Worm (Caenorhabditis elegans) whole organism, L3 larva: ENCODE results near the gene col-132.

ENCODE experiments used
- R02D3.7 ChIP-seq: fragments of 150-350 bp; optimal IDR thresholded peaks from 2 replicates; lab custom pipeline; 2014; ENCODE audit warnings: missing biosample characterization, missing genetic modification characterization
- ZK546.5 ChIP-seq: sonication (generic microtip); optimal IDR thresholded peaks from 2 replicates; lab custom pipeline; 2017; ENCODE audit warnings: missing biosample characterization, missing genetic modification characterization
- aly-2 ChIP-seq: fragments of 150-350 bp; optimal IDR thresholded peaks from 2 replicates; lab custom pipeline; 2014; ENCODE audit warnings: missing biosample characterization, missing genetic modification characterization
- ama-1 ChIP-seq: fragments of 150-350 bp; optimal IDR thresholded peaks from 2 replicates; lab custom pipeline; 2018
- ceh-16 ChIP-seq: sonication (generic microtip); optimal IDR thresholded peaks from 2 replicates; lab custom pipeline; 2017; ENCODE audit warnings: missing biosample characterization, missing genetic modification characterization
- ceh-28 ChIP-seq: fragments of 150-350 bp; optimal IDR thresholded peaks from 2 replicates; lab custom pipeline; 2014; ENCODE audit warnings: missing biosample characterization, missing genetic modification reagents, missing genetic modification characterization
- ceh-82 ChIP-seq: fragments of 150-350 bp; optimal IDR thresholded peaks from 2 replicates; lab custom pipeline; 2014; ENCODE audit warnings: missing biosample characterization, missing genetic modification characterization
- ceh-9 ChIP-seq: sonication (generic microtip); optimal IDR thresholded peaks from 2 replicates; lab custom pipeline; 2018; ENCODE audit warnings: missing biosample characterization, missing genetic modification characterization
- daf-12 ChIP-seq: fragments of 150-350 bp; optimal IDR thresholded peaks from 2 replicates; lab custom pipeline; 2014; ENCODE audit warnings: missing biosample characterization, missing genetic modification reagents, missing genetic modification characterization
- egl-27 ChIP-seq: sonication (generic microtip); optimal IDR thresholded peaks from 4 replicates; lab custom pipeline; 2017; ENCODE audit warnings: missing biosample characterization, missing genetic modification reagents, missing genetic modification characterization
- egl-5 ChIP-seq: fragments of 150-350 bp; optimal IDR thresholded peaks from 2 replicates; lab custom pipeline; 2017; ENCODE audit warnings: missing biosample characterization, missing genetic modification reagents, missing genetic modification characterization, inconsistent platforms
- elt-1 ChIP-seq: fragments of 150-350 bp; optimal IDR thresholded peaks from 2 replicates; lab custom pipeline; 2014; ENCODE audit warnings: missing biosample characterization, missing genetic modification characterization
- elt-2 ChIP-seq: sonication (generic microtip); optimal IDR thresholded peaks from 2 replicates; lab custom pipeline; 2016; ENCODE audit warnings: missing genetic modification reagents, mild to moderate bottlenecking, missing genetic modification characterization, missing compliant biosample characterization
- elt-3 ChIP-seq, 3 experiments: fragments of 150-350 bp in 1 of 3; sonication (generic microtip) in 2 of 3; optimal IDR thresholded peaks; 2 replicates in 2 of 3; 4 replicates in 1 of 3; lab custom pipeline; 2014 to 2017; ENCODE audit warnings: missing biosample characterization in 3 of 3, missing genetic modification characterization in 3 of 3
- eor-1 ChIP-seq, 2 experiments: fragments of 150-350 bp; optimal IDR thresholded peaks; 2 replicates each; lab custom pipeline; 2014 to 2018; ENCODE audit warnings: missing biosample characterization in 2 of 2, missing genetic modification characterization in 2 of 2
- fkh-10 ChIP-seq: sonication (generic microtip); optimal IDR thresholded peaks from 2 replicates; lab custom pipeline; 2017; ENCODE audit warnings: missing biosample characterization, missing genetic modification reagents, missing genetic modification characterization
- fkh-2 ChIP-seq: fragments of 150-350 bp; optimal IDR thresholded peaks from 2 replicates; lab custom pipeline; 2014; ENCODE audit warnings: missing biosample characterization, missing genetic modification reagents, missing genetic modification characterization
- fos-1 ChIP-seq: fragments of 150-350 bp; optimal IDR thresholded peaks from 2 replicates; lab custom pipeline; 2014; ENCODE audit warnings: missing biosample characterization, missing genetic modification characterization
- jun-1 ChIP-seq: fragments of 150-350 bp; optimal IDR thresholded peaks from 2 replicates; lab custom pipeline; 2014; ENCODE audit warnings: missing biosample characterization, missing genetic modification reagents, missing genetic modification characterization
- lin-15B ChIP-seq: fragments of 150-350 bp; optimal IDR thresholded peaks from 2 replicates; lab custom pipeline; 2014; ENCODE audit warnings: missing biosample characterization, missing genetic modification characterization
- lin-39 ChIP-seq: fragments of 150-350 bp; optimal IDR thresholded peaks from 2 replicates; lab custom pipeline; 2018; ENCODE audit warnings: missing biosample characterization, missing genetic modification reagents, missing genetic modification characterization
- lsy-12 ChIP-seq: sonication (generic microtip); optimal IDR thresholded peaks from 2 replicates; lab custom pipeline; 2016; ENCODE audit warnings: mild to moderate bottlenecking, missing genetic modification characterization, missing compliant biosample characterization
- mdl-1 ChIP-seq: fragments of 150-350 bp; optimal IDR thresholded peaks from 2 replicates; lab custom pipeline; 2014; ENCODE audit warnings: missing biosample characterization, missing genetic modification characterization
- mml-1 ChIP-seq: fragments of 150-350 bp; sonication (generic microtip); optimal IDR thresholded peaks from 3 replicates; lab custom pipeline; 2014; ENCODE audit warnings: missing biosample characterization, missing genetic modification characterization
- nfya-1 ChIP-seq: sonication (generic microtip); optimal IDR thresholded peaks from 2 replicates; lab custom pipeline; 2017; ENCODE audit warnings: missing genetic modification characterization, mild to moderate bottlenecking, missing compliant biosample characterization, antibody characterized with exemption, moderate library complexity; ENCODE audit not compliant: insufficient read depth
- nhr-11 ChIP-seq: fragments of 150-350 bp; optimal IDR thresholded peaks from 2 replicates; lab custom pipeline; 2014; ENCODE audit warnings: missing biosample characterization, missing genetic modification characterization
- nhr-12 ChIP-seq: fragments of 150-350 bp; optimal IDR thresholded peaks from 2 replicates; lab custom pipeline; 2014; ENCODE audit warnings: missing biosample characterization, missing genetic modification characterization
- nhr-23 ChIP-seq: fragments of 150-350 bp; optimal IDR thresholded peaks from 2 replicates; lab custom pipeline; 2014; ENCODE audit warnings: missing biosample characterization, missing genetic modification reagents, missing genetic modification characterization
- nhr-237 ChIP-seq: fragments of 150-350 bp; optimal IDR thresholded peaks from 2 replicates; lab custom pipeline; 2014; ENCODE audit warnings: missing biosample characterization, missing genetic modification characterization
- nhr-25 ChIP-seq: sonication (generic microtip); optimal IDR thresholded peaks from 2 replicates; lab custom pipeline; 2017; ENCODE audit warnings: missing biosample characterization, missing genetic modification characterization
- nhr-28 ChIP-seq: fragments of 150-350 bp; optimal IDR thresholded peaks from 2 replicates; lab custom pipeline; 2014; ENCODE audit warnings: missing biosample characterization, missing genetic modification characterization
- nhr-43 ChIP-seq: sonication (generic microtip); optimal IDR thresholded peaks from 2 replicates; lab custom pipeline; 2016; ENCODE audit warnings: mild to moderate bottlenecking, missing genetic modification characterization, missing compliant biosample characterization; ENCODE audit not compliant: poor library complexity, severe bottlenecking
- nhr-67 ChIP-seq: fragments of 150-350 bp; optimal IDR thresholded peaks from 2 replicates; lab custom pipeline; 2014; ENCODE audit warnings: missing biosample characterization, missing genetic modification characterization
- nhr-77 ChIP-seq: fragments of 150-350 bp; optimal IDR thresholded peaks from 2 replicates; lab custom pipeline; 2014; ENCODE audit warnings: missing biosample characterization, missing genetic modification characterization
- pha-4 ChIP-seq: fragments of 150-350 bp; optimal IDR thresholded peaks from 2 replicates; lab custom pipeline; 2014; ENCODE audit warnings: missing biosample characterization, missing genetic modification reagents, missing genetic modification characterization
- pqm-1 ChIP-seq: fragments of 150-350 bp; optimal IDR thresholded peaks from 2 replicates; lab custom pipeline; 2017; ENCODE audit warnings: missing biosample characterization, missing genetic modification characterization, inconsistent platforms
- skn-1 ChIP-seq: fragments of 150-350 bp; optimal IDR thresholded peaks from 2 replicates; lab custom pipeline; 2014; ENCODE audit warnings: missing biosample characterization, missing genetic modification characterization
- snpc-4 ChIP-seq: fragments of 150-350 bp; optimal IDR thresholded peaks from 2 replicates; lab custom pipeline; 2014; ENCODE audit warnings: missing biosample characterization, missing genetic modification characterization
- tbx-2 ChIP-seq: sonication (generic microtip); optimal IDR thresholded peaks from 2 replicates; lab custom pipeline; 2016; ENCODE audit warnings: mild to moderate bottlenecking, missing genetic modification characterization, missing compliant biosample characterization
- unc-39 ChIP-seq: sonication (generic microtip); optimal IDR thresholded peaks from 4 replicates; lab custom pipeline; 2017; ENCODE audit warnings: missing biosample characterization, missing genetic modification characterization
- unc-62 ChIP-seq: fragments of 150-350 bp; sonication (generic microtip); optimal IDR thresholded peaks from 4 replicates; lab custom pipeline; 2014; ENCODE audit warnings: missing biosample characterization, missing genetic modification reagents, missing genetic modification characterization
- zag-1 ChIP-seq: fragments of 150-350 bp; optimal IDR thresholded peaks from 2 replicates; lab custom pipeline; 2014; ENCODE audit warnings: missing biosample characterization, missing genetic modification characterization
- ztf-11 ChIP-seq: fragments of 150-350 bp; optimal IDR thresholded peaks from 2 replicates; lab custom pipeline; 2014; ENCODE audit warnings: missing biosample characterization, missing genetic modification characterization

Gene col-132

DNA sequence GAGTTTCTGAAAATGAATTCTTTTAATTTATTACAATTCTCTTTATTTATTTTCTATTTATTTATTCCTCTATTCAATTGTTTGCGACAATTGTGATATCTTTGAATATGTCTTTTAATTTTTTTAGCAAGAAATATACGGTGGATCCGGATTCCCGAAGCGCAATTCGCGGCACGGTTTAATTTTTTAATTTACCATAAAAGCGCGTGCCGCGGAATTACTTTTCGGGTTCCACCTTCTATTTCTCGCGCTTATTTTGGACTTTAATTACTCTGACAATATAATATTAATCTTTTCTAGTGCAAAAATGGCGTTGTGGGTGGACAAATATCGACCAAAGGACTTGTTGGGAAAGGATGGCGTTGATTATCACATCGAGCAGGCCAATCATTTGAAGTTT lies 4.6 kb upstream of the col-132 start, which contains the start of gene rfc-3:
Gene rfc-3 (plus strand): TSS at position 301 of the 400 bp plus-strand sequence.
- TF ChIP-seq skn-1 (no peak), zag-1 (no peak), nhr-25 (tag; lab: Kevin White, UChicago) (no peak), daf-12 (tag; lab: Kevin White, UChicago) (no peak), ZK546.5 (tag; lab: Kevin White, UChicago) (no peak), nhr-28 (no peak), mml-1 (tag; lab: Kevin White, UChicago) (no peak)

DNA sequence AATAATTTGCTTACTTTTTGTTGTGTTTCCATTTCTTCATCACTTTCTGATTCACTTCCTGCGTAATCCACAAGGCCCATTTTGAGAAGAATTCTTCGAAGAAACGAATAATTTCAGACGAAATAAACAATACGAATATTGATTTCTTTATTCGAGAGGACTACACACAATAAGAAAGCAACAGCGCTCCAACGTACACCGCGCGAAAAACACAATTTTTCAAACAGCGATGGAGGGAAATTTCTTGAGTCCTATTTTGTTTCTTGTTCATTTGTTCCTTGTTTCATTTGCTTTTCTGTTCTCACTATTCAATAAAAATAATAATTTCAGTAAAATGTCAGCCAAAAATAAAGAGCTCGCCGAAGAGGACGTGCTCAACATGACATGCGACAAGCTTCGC lies 2.8 kb upstream of the col-132 start, which contains the start of the genes prcc-1 and C39E9.12:
Gene prcc-1 (minus strand): TSS at position 119 of the 400 bp plus-strand sequence.
Gene C39E9.12 (plus strand): TSS at position 331 of the 400 bp plus-strand sequence.
- TF ChIP-seq elt-3 (tag; optimal IDR thresholded peaks at IDR 0.05; lab: Kevin White, UChicago) (no peak), pha-4 (tag; lab: Kevin White, UChicago) (peak; percentile 86), jun-1 (tag; lab: Kevin White, UChicago) (no peak), nhr-237 (no peak), nhr-12 (no peak), ceh-9 (tag; lab: Kevin White, UChicago) (no peak), zag-1 (no peak), ceh-16 (tag; lab: Kevin White, UChicago) (no peak), nhr-77 (tag; lab: Kevin White, UChicago) (no peak), unc-39 (no peak), ceh-28 (tag; lab: Kevin White, UChicago) (peak; percentile 81), ZK546.5 (tag; lab: Kevin White, UChicago) (no peak), egl-27 (tag; lab: Kevin White, UChicago) (no peak), eor-1 (tag; optimal IDR thresholded peaks at IDR 0.05; lab: Kevin White, UChicago) (no peak), mml-1 (tag; lab: Kevin White, UChicago) (no peak), fkh-10 (GFP tag; lab: Kevin White, UChicago) (no peak), nhr-28 (no peak), lsy-12 (no peak), unc-62 (GFP tag; lab: Kevin White, UChicago) (no peak), pqm-1 (tag; lab: Kevin White, UChicago) (peak; percentile 42), R02D3.7 (tag; lab: Kevin White, UChicago) (peak; percentile 16), ztf-11 (tag; lab: Kevin White, UChicago) (no peak), snpc-4 (tag; lab: Kevin White, UChicago) (peak; percentile 50), nfya-1 (tag; lab: Kevin White, UChicago) (no peak), tbx-2 (tag; lab: Kevin White, UChicago) (no peak), nhr-11 (tag; lab: Kevin White, UChicago) (no peak), lin-39 (tag; lab: Kevin White, UChicago) (peak; percentile 45), ceh-82 (tag; lab: Kevin White, UChicago) (no peak), daf-12 (tag; lab: Kevin White, UChicago) (no peak), nhr-43 (tag; lab: Kevin White, UChicago) (peak; percentile 25), aly-2 (tag; lab: Kevin White, UChicago) (no peak), lin-15B (tag; lab: Kevin White, UChicago) (peak; percentile 91), egl-5 (tag; lab: Kevin White, UChicago) (peak; percentile 29), nhr-67 (tag; lab: Kevin White, UChicago) (no peak), nhr-23 (tag; lab: Kevin White, UChicago) (peak; percentile 63), nhr-25 (tag; lab: Kevin White, UChicago) (peak; percentile 58), fos-1 (tag; lab: Kevin White, UChicago) (no peak), elt-2 (tag; lab: Kevin White, UChicago) (peak; percentile 12), elt-1 (no peak)

- no peak for TF ChIP-seq fkh-2
- no peak for TF ChIP-seq R02D3.7 (tag; lab: Kevin White, UChicago)
- no peak for TF ChIP-seq lin-39 (tag; lab: Kevin White, UChicago)
- TF ChIP-seq jun-1 (tag; lab: Kevin White, UChicago): no peak
- no peak for TF ChIP-seq ama-1 (lab: Kevin White, UChicago)
- TF ChIP-seq mdl-1 (tag; lab: Kevin White, UChicago): no peak
- TF ChIP-seq mml-1 (tag; lab: Kevin White, UChicago): no peak
- TF ChIP-seq, all 47 proteins: peak for 0
These were observed 1.1 kb downstream of the col-132 start for ce11 chrIV:13089671-13090242.
